Fruit fly (Drosophila melanogaster) whole organism, embryonic: ENCODE data around the gene dtn.

ENCODE experiments used
- Antp ChIP-seq: fragments of 200-800 bp; sonication (Bioruptor generic); optimal IDR thresholded peaks from 3 replicates; lab custom pipeline; 2016; ENCODE audit warnings: missing biosample characterization, missing genetic modification characterization
- CG10543 ChIP-seq: fragments of 200-800 bp; sonication (Bioruptor generic); optimal IDR thresholded peaks from 3 replicates; lab custom pipeline; 2017; ENCODE audit warnings: missing biosample characterization, mild to moderate bottlenecking, missing genetic modification characterization, moderate library complexity
- CG10959 ChIP-seq: fragments of 200-800 bp; sonication (Bioruptor generic); IDR thresholded peaks from 2 replicates; pipeline ENCODE4 v1.3.6; 2022; ENCODE audit warnings: missing biosample characterization, missing genetic modification characterization
- CG12744 ChIP-seq: fragments of 200-800 bp; sonication (Bioruptor generic); optimal IDR thresholded peaks from 2 replicates; lab custom pipeline; 2016; ENCODE audit warnings: missing biosample characterization, missing genetic modification characterization
- CG12769 ChIP-seq: fragments of 200-800 bp; sonication (Bioruptor generic); optimal IDR thresholded peaks from 2 replicates; lab custom pipeline; 2019; ENCODE audit warnings: missing biosample characterization, mild to moderate bottlenecking, missing genetic modification characterization, moderate library complexity
- CG14710 ChIP-seq: fragments of 200-800 bp; sonication (Bioruptor generic); optimal IDR thresholded peaks from 3 replicates; lab custom pipeline; 2019; ENCODE audit warnings: missing biosample characterization, mild to moderate bottlenecking, missing genetic modification characterization, moderate library complexity
- CG16863 ChIP-seq: fragments of 200-800 bp; sonication (Bioruptor generic); optimal IDR thresholded peaks from 3 replicates; lab custom pipeline; 2016; ENCODE audit warnings: missing biosample characterization, missing genetic modification characterization
- CG30431 ChIP-seq: fragments of 200-800 bp; sonication (Bioruptor generic); optimal IDR thresholded peaks from 2 replicates; lab custom pipeline; 2017; ENCODE audit warnings: missing biosample characterization, missing genetic modification characterization
- CG31441 ChIP-seq: fragments of 200-800 bp; sonication (Bioruptor generic); IDR thresholded peaks from 2 replicates; pipeline ENCODE4 v1.3.6; 2022; ENCODE audit warnings: missing biosample characterization, missing genetic modification characterization
- CG3847 ChIP-seq: fragments of 200-800 bp; sonication (Bioruptor generic); IDR thresholded peaks from 2 replicates; pipeline ENCODE4 v1.3.6; 2022; ENCODE audit warnings: missing biosample characterization, missing genetic modification characterization
- CG6175 ChIP-seq: fragments of 200-800 bp; sonication (Bioruptor generic); IDR thresholded peaks from 3 replicates; pipeline ENCODE4 v1.3.6; 2022; ENCODE audit warnings: missing biosample characterization, missing genetic modification characterization
- CG6272 ChIP-seq: fragments of 200-800 bp; sonication (Bioruptor generic); IDR thresholded peaks from 2 replicates; pipeline ENCODE4 v1.3.6; 2022; ENCODE audit warnings: missing biosample characterization, missing genetic modification characterization
- CG6791 ChIP-seq: fragments of 200-800 bp; sonication (Bioruptor generic); IDR thresholded peaks from 3 replicates; pipeline ENCODE4 v1.3.6; 2022; ENCODE audit warnings: missing biosample characterization, missing genetic modification characterization; ENCODE audit not compliant: partially characterized antibody
- CG7963 ChIP-seq: fragments of 200-800 bp; sonication (Bioruptor generic); IDR thresholded peaks from 3 replicates; pipeline ENCODE4 v1.3.6; 2022; ENCODE audit warnings: missing biosample characterization, missing genetic modification characterization; ENCODE audit not compliant: partially characterized antibody
- CG8290 ChIP-seq, 3 experiments: fragments of 200-800 bp; sonication (Bioruptor generic); optimal IDR thresholded peaks; 2 replicates each; lab custom pipeline; 2016 to 2019; ENCODE audit warnings: missing biosample characterization in 3 of 3, missing genetic modification characterization in 3 of 3, mild to moderate bottlenecking in 2 of 3, moderate library complexity in 1 of 3
- CG8478 ChIP-seq: fragments of >200 bp; optimal IDR thresholded peaks from 2 replicates; lab custom pipeline; 2018
- CG9817 ChIP-seq: fragments of 200-800 bp; sonication (Bioruptor generic); optimal IDR thresholded peaks from 2 replicates; lab custom pipeline; 2018; ENCODE audit warnings: missing biosample characterization, mild to moderate bottlenecking, missing genetic modification characterization, moderate library complexity
- Dref ChIP-seq: fragments of 200-800 bp; sonication (Bioruptor generic); IDR thresholded peaks from 2 replicates; pipeline ENCODE4 v1.3.6; 2022; ENCODE audit warnings: missing biosample characterization, missing genetic modification characterization
- ERR ChIP-seq: fragments of 200-800 bp; sonication (Bioruptor generic); optimal IDR thresholded peaks from 2 replicates; lab custom pipeline; 2016; ENCODE audit warnings: missing biosample characterization, missing genetic modification characterization
- GATAe ChIP-seq: fragments of 200-800 bp; sonication (Bioruptor generic); conservative IDR thresholded peaks from 2 replicates; pipeline ENCODE4 v1.3.6; 2022; ENCODE audit warnings: missing biosample characterization, missing genetic modification characterization
- H2.0 ChIP-seq: fragments of 200-800 bp; sonication (Bioruptor generic); IDR thresholded peaks from 2 replicates; pipeline ENCODE4 v1.3.6; 2022; ENCODE audit warnings: missing biosample characterization, missing genetic modification characterization
- Hey ChIP-seq: fragments of 200-800 bp; sonication (Bioruptor generic); optimal IDR thresholded peaks from 3 replicates; lab custom pipeline; 2018; ENCODE audit warnings: missing biosample characterization, mild to moderate bottlenecking, missing genetic modification characterization
- Kr ChIP-seq: fragments of 200-800 bp; sonication (Bioruptor generic); optimal IDR thresholded peaks from 2 replicates; lab custom pipeline; 2017; ENCODE audit warnings: missing biosample characterization, mild to moderate bottlenecking, missing genetic modification characterization
- Med ChIP-seq: fragments of 200-800 bp; sonication (Bioruptor generic); peaks from one replicate; lab custom pipeline; 2016; ENCODE audit warnings: missing biosample characterization, missing genetic modification characterization, mild to moderate bottlenecking, inconsistent platforms, moderate library complexity
- Pdp1 ChIP-seq, 2 experiments: fragments of 200-800 bp; sonication (Bioruptor generic); optimal IDR thresholded peaks; 3 replicates each; lab custom pipeline; 2016; ENCODE audit warnings: missing biosample characterization in 2 of 2, missing genetic modification characterization in 2 of 2, mild to moderate bottlenecking in 1 of 2, moderate library complexity in 1 of 2
- Scr ChIP-seq: fragments of 200-800 bp; sonication (Bioruptor generic); IDR thresholded peaks from 2 replicates; pipeline ENCODE4 v1.3.6; 2022; ENCODE audit warnings: missing biosample characterization, missing genetic modification characterization; ENCODE audit not compliant: partially characterized antibody
- Trl ChIP-seq, 3 experiments: fragments of >200 bp in 2 of 3; fragments of 200-800 bp in 1 of 3; sonication (Bioruptor generic) in 1 of 3; optimal IDR thresholded peaks; 2 replicates in 1 of 3; 3 replicates in 2 of 3; lab custom pipeline; 2016 to 2017; ENCODE audit warnings: missing biosample characterization in 1 of 3, missing genetic modification characterization in 1 of 3
- Xrp1 ChIP-seq: fragments of 200-800 bp; sonication (Bioruptor generic); IDR thresholded peaks from 2 replicates; pipeline ENCODE4 v1.3.6; 2022; ENCODE audit warnings: missing biosample characterization, missing genetic modification characterization
- aop ChIP-seq: fragments of 200-800 bp; sonication (Bioruptor generic); IDR thresholded peaks from 2 replicates; pipeline ENCODE4 v1.3.6; 2022; ENCODE audit warnings: missing biosample characterization, missing genetic modification characterization
- cwo ChIP-seq: fragments of 200-800 bp; sonication (Bioruptor generic); optimal IDR thresholded peaks from 3 replicates; lab custom pipeline; 2017; ENCODE audit warnings: missing biosample characterization, missing genetic modification characterization, mild to moderate bottlenecking, moderate library complexity, missing genetic modification reagents
- dan ChIP-seq: fragments of 200-800 bp; sonication (Bioruptor generic); IDR thresholded peaks from 2 replicates; pipeline ENCODE4 v1.3.6; 2022; ENCODE audit warnings: missing biosample characterization, missing genetic modification characterization
- dimm ChIP-seq: fragments of 200-800 bp; sonication (Bioruptor generic); IDR thresholded peaks from 2 replicates; pipeline ENCODE4 v1.3.6; 2022; ENCODE audit warnings: missing biosample characterization, missing genetic modification characterization
- exex ChIP-seq: fragments of 200-800 bp; sonication (Bioruptor generic); optimal IDR thresholded peaks from 4 replicates; lab custom pipeline; 2018; ENCODE audit warnings: missing biosample characterization, mild to moderate bottlenecking, missing genetic modification characterization, moderate library complexity
- fru ChIP-seq: fragments of >200 bp; optimal IDR thresholded peaks from 2 replicates; lab custom pipeline; 2017
- ftz-f1 ChIP-seq: fragments of 200-800 bp; sonication (Bioruptor generic); optimal IDR thresholded peaks from 2 replicates; lab custom pipeline; 2016; ENCODE audit warnings: missing biosample characterization, missing genetic modification characterization
- grn ChIP-seq: fragments of 200-800 bp; sonication (Bioruptor generic); optimal IDR thresholded peaks from 3 replicates; lab custom pipeline; 2017; ENCODE audit warnings: missing biosample characterization, missing genetic modification characterization
- gt ChIP-seq: fragments of 200-800 bp; sonication (Bioruptor generic); IDR thresholded peaks from 2 replicates; pipeline ENCODE4 v1.3.6; 2022; ENCODE audit warnings: missing biosample characterization, missing genetic modification characterization
- h ChIP-seq: fragments of >200 bp; optimal IDR thresholded peaks from 2 replicates; lab custom pipeline; 2017
- hth ChIP-seq: fragments of >200 bp; optimal IDR thresholded peaks from 2 replicates; lab custom pipeline; 2017; ENCODE audit warnings: inconsistent platforms
- lab ChIP-seq: fragments of 200-800 bp; sonication (Bioruptor generic); optimal IDR thresholded peaks from 3 replicates; lab custom pipeline; 2017; ENCODE audit warnings: missing biosample characterization, missing genetic modification characterization, mild to moderate bottlenecking, moderate library complexity, missing genetic modification reagents
- luna ChIP-seq: fragments of 200-800 bp; sonication (Bioruptor generic); optimal IDR thresholded peaks from 2 replicates; lab custom pipeline; 2016; ENCODE audit warnings: missing biosample characterization, missing genetic modification characterization
- mirr ChIP-seq: fragments of 200-800 bp; sonication (Bioruptor generic); optimal IDR thresholded peaks from 3 replicates; lab custom pipeline; 2018; ENCODE audit warnings: missing biosample characterization, mild to moderate bottlenecking, missing genetic modification characterization
- schlank ChIP-seq: fragments of 200-800 bp; sonication (Bioruptor generic); optimal IDR thresholded peaks from 2 replicates; lab custom pipeline; 2018; ENCODE audit warnings: missing biosample characterization, mild to moderate bottlenecking, missing genetic modification characterization
- scrt ChIP-seq: fragments of 200-800 bp; sonication (Bioruptor generic); optimal IDR thresholded peaks from 2 replicates; lab custom pipeline; 2018; ENCODE audit warnings: missing biosample characterization, mild to moderate bottlenecking, missing genetic modification characterization, moderate library complexity
- sr ChIP-seq: fragments of 200-800 bp; sonication (Bioruptor generic); IDR thresholded peaks from 3 replicates; pipeline ENCODE4 v1.3.6; 2022; ENCODE audit warnings: missing biosample characterization, missing genetic modification characterization
- stc ChIP-seq: fragments of 200-800 bp; sonication (Bioruptor generic); IDR thresholded peaks from 2 replicates; pipeline ENCODE4 v1.3.6; 2022; ENCODE audit warnings: missing biosample characterization, missing genetic modification characterization
- sug ChIP-seq: fragments of 200-800 bp; optimal IDR thresholded peaks from 2 replicates; lab custom pipeline; 2019; ENCODE audit warnings: missing biosample characterization, mild to moderate bottlenecking, missing genetic modification characterization, moderate library complexity
- tup ChIP-seq: fragments of 200-800 bp; sonication (Bioruptor generic); optimal IDR thresholded peaks from 2 replicates; lab custom pipeline; 2016; ENCODE audit warnings: missing biosample characterization, mild to moderate bottlenecking, missing genetic modification characterization, moderate library complexity
- vfl ChIP-seq: fragments of 200-800 bp; sonication (Bioruptor generic); optimal IDR thresholded peaks from 2 replicates; lab custom pipeline; 2016; ENCODE audit warnings: missing biosample characterization, missing genetic modification characterization

Gene dtn

DNA sequence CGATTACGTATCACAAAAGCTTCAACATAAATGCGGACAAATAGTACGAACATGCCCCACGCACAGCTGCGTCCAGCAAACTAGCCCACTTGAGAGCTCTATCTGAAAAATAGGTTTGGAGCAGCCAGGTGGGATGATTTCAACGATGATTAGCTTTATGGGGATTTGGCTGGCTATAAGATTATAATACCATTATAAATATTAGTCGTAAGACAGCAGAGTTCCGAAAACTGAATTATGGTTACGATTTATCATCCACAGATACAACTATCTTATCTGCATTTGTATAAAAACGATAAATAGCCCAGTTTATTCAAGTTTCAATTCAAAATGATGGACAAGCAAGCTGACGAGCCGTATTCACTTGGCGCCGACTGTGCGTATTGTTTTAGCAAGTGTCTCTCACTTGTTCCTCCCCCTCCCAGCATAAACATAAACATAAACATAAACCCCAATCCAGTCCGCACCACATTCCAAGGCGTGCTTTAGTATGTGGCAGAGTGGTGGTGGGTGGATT is 38.2 kb downstream of the dtn start (continued):
- TF ChIP-seq Kr (GFP tag; lab: Kevin White, UChicago) (no peak), dimm (GFP tag; lab: Robert Waterston, UW) (no peak), fru (lab: Kevin White, UChicago) (no peak), tup (GFP tag; lab: Kevin White, UChicago) (peak; percentile 20), Scr (GFP tag; lab: Robert Waterston, UW) (no peak), CG12744 (GFP tag; lab: Kevin White, UChicago) (peak; percentile 49), dan (no peak), CG10959 (GFP tag; lab: Robert Waterston, UW) (no peak), stc (GFP tag; lab: Robert Waterston, UW) (peak; percentile 64), CG31441 (GFP tag; lab: Robert Waterston, UW) (peak; percentile 81), Trl (optimal IDR thresholded peaks at IDR 0.05; lab: Kevin White, UChicago) (no peak), Trl (GFP tag; optimal IDR thresholded peaks at IDR 0.05; lab: Kevin White, UChicago) (no peak), sr (GFP tag; lab: Robert Waterston, UW) (peak; percentile 15; the same call in 1 of the 3 replicates), H2.0 (GFP tag; lab: Robert Waterston, UW) (peak; percentile 29; the same call in 1 of the 2 replicates), ERR (GFP tag; lab: Kevin White, UChicago) (no peak), vfl (GFP tag; lab: Kevin White, UChicago) (peak; percentile 30), Xrp1 (peak; percentile 55; the same call in 1 of the 2 replicates), CG9817 (tag; lab: Kevin White, UChicago) (peak; percentile 66), hth (lab: Kevin White, UChicago) (no peak), CG14710 (peak; percentile 47), Pdp1 (GFP tag; optimal IDR thresholded peaks at IDR 0.05; lab: Kevin White, UChicago) (peak; percentile 47 to 56), CG6791 (GFP tag; lab: Robert Waterston, UW) (no peak)
- TF ChIP-seq, all 482 proteins: peak for 308

- TF ChIP-seq exex (tag; lab: Kevin White, UChicago) (peak; percentile 70), Hey (tag; lab: Kevin White, UChicago) (peak; percentile 16), CG8478 (lab: Kevin White, UChicago) (no peak), CG6175 (GFP tag; lab: Robert Waterston, UW) (0 out of 3 replicates have a peak, but pooled peaks have one; percentile 22), gt (GFP tag; lab: Robert Waterston, UW) (no peak), CG3847 (0 out of 2 replicates have a peak, but pooled peaks have one; percentile 5), Dref (GFP tag; lab: Robert Waterston, UW) (0 out of 2 replicates have a peak, but pooled peaks have one; percentile 7), CG7963 (no peak), ftz-f1 (GFP tag; lab: Kevin White, UChicago) (peak; percentile 45), CG10543 (GFP tag; lab: Kevin White, UChicago) (peak; percentile 19), sug (tag; lab: Kevin White, UChicago) (peak; percentile 62), GATAe (peak; percentile 52; the same call in 1 of the 2 replicates), grn (GFP tag; lab: Kevin White, UChicago) (peak; percentile 87), h (lab: Kevin White, UChicago) (no peak), lab (GFP tag; lab: Kevin White, UChicago) (peak; percentile 27), CG6272 (no peak), schlank (peak; percentile 46), CG30431 (GFP tag; lab: Kevin White, UChicago) (no peak), luna (GFP tag; lab: Kevin White, UChicago) (no peak), mirr (peak; percentile 81), Antp (GFP tag; lab: Kevin White, UChicago) (no peak), cwo (peak; percentile 54), Med (GFP tag; lab: Kevin White, UChicago) (peak; percentile 30), Scr (GFP tag; lab: Robert Waterston, UW) (no peak), aop (no peak), scrt (GFP tag; lab: Kevin White, UChicago) (peak; percentile 21), CG8290 (GFP tag; optimal IDR thresholded peaks at IDR 0.05; lab: Kevin White, UChicago) (no peak), CG8290 (tag; optimal IDR thresholded peaks at IDR 0.05; lab: Kevin White, UChicago) (peak in 1 of 2 experiments; percentile 46), CG12769 (tag; lab: Kevin White, UChicago) (peak; percentile 72), CG16863 (GFP tag; lab: Kevin White, UChicago) (no peak)
Observed at dm6 chrX:6264456-6264855, 39.0 kb downstream of the dtn start.
